Fruit fly (Drosophila melanogaster): Measurements from ENCODE around the gene pira.

DNA sequence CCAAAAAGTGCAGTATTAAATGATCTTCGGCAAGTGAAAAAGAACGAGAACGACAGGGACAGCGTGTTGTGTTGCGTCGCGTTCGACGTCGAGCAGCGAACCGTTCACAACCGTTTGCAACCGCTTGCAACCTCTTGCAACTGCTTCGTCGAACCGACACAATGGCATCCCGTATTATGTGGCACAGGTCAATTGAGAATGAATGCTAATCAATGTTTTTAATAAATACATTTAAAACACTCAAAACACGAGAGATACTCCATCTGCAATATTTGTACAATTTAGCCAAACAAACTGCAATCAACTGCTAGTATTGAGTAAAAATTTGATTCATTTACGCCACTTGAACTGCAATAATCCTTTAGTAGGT, 20.8 kb downstream of the pira start:
- TF ChIP-seq h (optimal IDR thresholded peaks at IDR 0.05) (no peak), psq (optimal IDR thresholded peaks at IDR 0.05) (no peak), ttk (optimal IDR thresholded peaks at IDR 0.05) (no peak), Myc (optimal IDR thresholded peaks at IDR 0.05) (no peak), Sin3A (optimal IDR thresholded peaks at IDR 0.05) (no peak)

Data from Kc167 (cell line).